Worm (Caenorhabditis elegans) whole organism, mixed stage, embryonic: ENCODE data around the gene T22C8.1.

Experiments
- ceh-83 ChIP-seq: fragments of 200-800 bp; sonication (Bioruptor generic); optimal IDR thresholded peaks from 2 replicates; lab custom pipeline; 2018; ENCODE audit warnings: mild to moderate bottlenecking, missing genetic modification characterization, missing compliant biosample characterization
- ces-1 ChIP-seq: fragments of 150-350 bp; optimal IDR thresholded peaks from 2 replicates; lab custom pipeline; 2014; ENCODE audit warnings: missing biosample characterization, missing genetic modification reagents, missing genetic modification characterization
- elt-1 ChIP-seq: sonication (generic microtip); optimal IDR thresholded peaks from 2 replicates; lab custom pipeline; 2017; ENCODE audit warnings: missing genetic modification characterization, mild to moderate bottlenecking, missing compliant biosample characterization, antibody characterized with exemption, moderate library complexity, borderline replicate concordance; ENCODE audit not compliant: insufficient read depth
- hlh-1 ChIP-seq: fragments of 150-350 bp; optimal IDR thresholded peaks from 2 replicates; lab custom pipeline; 2014; ENCODE audit warnings: missing biosample characterization, missing genetic modification reagents, missing genetic modification characterization
- lin-13 ChIP-seq: fragments of 150-350 bp; optimal IDR thresholded peaks from 2 replicates; lab custom pipeline; 2014; ENCODE audit warnings: missing biosample characterization, missing genetic modification characterization
- mls-2 ChIP-seq: sonication (generic microtip); optimal IDR thresholded peaks from 2 replicates; lab custom pipeline; 2016; ENCODE audit warnings: mild to moderate bottlenecking, missing genetic modification characterization, moderate library complexity, missing compliant biosample characterization
- nhr-12 ChIP-seq: fragments of 150-350 bp; optimal IDR thresholded peaks from 2 replicates; lab custom pipeline; 2014; ENCODE audit warnings: missing biosample characterization, missing genetic modification characterization
- nhr-28 ChIP-seq: fragments of 150-350 bp; optimal IDR thresholded peaks from 2 replicates; lab custom pipeline; 2014; ENCODE audit warnings: missing biosample characterization, missing genetic modification characterization
- unc-62 ChIP-seq: fragments of 150-350 bp; optimal IDR thresholded peaks from 2 replicates; lab custom pipeline; 2014; ENCODE audit warnings: missing biosample characterization, missing genetic modification reagents, missing genetic modification characterization

DNA sequence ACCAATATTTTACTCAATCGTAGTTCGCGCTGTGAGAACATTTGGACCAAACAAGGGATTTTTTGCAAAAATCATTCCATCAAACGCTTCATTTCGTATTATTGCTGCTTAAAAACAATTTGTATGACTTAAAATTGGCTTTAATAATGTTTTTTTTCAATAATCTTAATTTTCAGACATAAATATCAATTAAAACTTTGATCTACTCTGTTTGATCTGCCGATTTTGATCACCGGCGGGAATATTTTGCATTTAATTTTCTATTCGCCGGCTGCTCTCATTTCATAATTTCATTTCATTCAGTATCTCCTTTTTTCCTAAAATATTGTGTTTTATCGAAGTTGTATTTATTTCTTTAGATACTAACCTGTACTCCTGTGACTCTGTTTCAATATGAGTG is 37.4 kb upstream of the T22C8.1 start, which contains the start of gene puf-5:
- TF ChIP-seq ceh-83 (GFP tag; lab: Kevin White, UChicago) (no peak), mls-2 (tag; lab: Kevin White, UChicago) (no peak), ces-1 (GFP tag; lab: Kevin White, UChicago) (no peak), nhr-28 (no peak), elt-1 (tag; lab: Kevin White, UChicago) (no peak), nhr-12 (tag; lab: Kevin White, UChicago) (no peak), hlh-1 (tag; lab: Kevin White, UChicago) (no peak), unc-62 (GFP tag; lab: Kevin White, UChicago) (no peak), lin-13 (tag; lab: Kevin White, UChicago) (no peak)
